Fruit fly (Drosophila melanogaster) whole organism: ENCODE results near the gene CrebB.

Experiments
- CG8478 ChIP-seq: fragments of >200 bp; optimal IDR thresholded peaks from 2 replicates; lab custom pipeline; 2018; ENCODE audit warnings: inconsistent platforms
- Dll ChIP-seq: fragments of >200 bp; optimal IDR thresholded peaks from 2 replicates; lab custom pipeline; 2017
- EcR ChIP-seq, 2 experiments: fragments of >200 bp; optimal IDR thresholded peaks; 2 replicates each; lab custom pipeline; 2017; ENCODE audit warnings: missing biosample characterization in 2 of 2, missing genetic modification characterization in 2 of 2, missing genetic modification reagents in 2 of 2
- pan ChIP-seq: fragments of >200 bp; optimal IDR thresholded peaks from 2 replicates; lab custom pipeline; 2017
- psq ChIP-seq: fragments of >200 bp; optimal IDR thresholded peaks from 2 replicates; lab custom pipeline; 2017
- usp ChIP-seq: fragments of >200 bp; optimal IDR thresholded peaks from 2 replicates; lab custom pipeline; 2017; ENCODE audit warnings: missing biosample characterization, missing genetic modification characterization, mixed read lengths

CrebB gene

dm6 chrX:18366033-18366850 is at the start of gene CrebB:
CrebB (plus strand) TSS chrX:18366357.
- TF ChIP-seq Dll (lab: Kevin White, UChicago) (no peak), EcR (GFP tag; optimal IDR thresholded peaks at IDR 0.05; lab: Kevin White, UChicago) (no peak), psq (lab: Kevin White, UChicago) (no peak), CG8478 (lab: Kevin White, UChicago) (peak; percentile 71), usp (GFP tag; lab: Kevin White, UChicago) (no peak)

dm6 chrX:18319912-18320520 is 46.1 kb upstream of the CrebB start:
- no peak for TF ChIP-seq Dll (lab: Kevin White, UChicago)
- no peak for TF ChIP-seq usp (GFP tag; lab: Kevin White, UChicago)
- TF ChIP-seq psq (lab: Kevin White, UChicago): no peak

dm6 chrX:18320825-18321224 is 45.3 kb upstream of the CrebB start, which contains the start of gene CG6023:
CG6023 (minus strand) TSS chrX:18321193.
- TF ChIP-seq EcR (GFP tag; optimal IDR thresholded peaks at IDR 0.05; lab: Kevin White, UChicago) (no peak), CG8478 (lab: Kevin White, UChicago) (no peak), Dll (lab: Kevin White, UChicago) (no peak), psq (lab: Kevin White, UChicago) (no peak), usp (GFP tag; lab: Kevin White, UChicago) (no peak)

- TF ChIP-seq EcR (GFP tag; optimal IDR thresholded peaks at IDR 0.05; lab: Kevin White, UChicago): no peak
- TF ChIP-seq CG8478 (lab: Kevin White, UChicago): no peak
These were observed 44.8 kb upstream of the CrebB start for dm6 chrX:18321358-18321757.

dm6 chrX:18341014-18341413 is 25.1 kb upstream of the CrebB start:
- TF ChIP-seq pan (lab: Kevin White, UChicago) (no peak), EcR (GFP tag; optimal IDR thresholded peaks at IDR 0.05; lab: Kevin White, UChicago) (no peak), Dll (lab: Kevin White, UChicago) (no peak), psq (lab: Kevin White, UChicago) (no peak), CG8478 (lab: Kevin White, UChicago) (no peak), usp (GFP tag; lab: Kevin White, UChicago) (no peak)

- TF ChIP-seq Dll (lab: Kevin White, UChicago): no peak
- TF ChIP-seq usp (GFP tag; lab: Kevin White, UChicago): no peak
- no peak for TF ChIP-seq CG8478 (lab: Kevin White, UChicago)
- TF ChIP-seq EcR (GFP tag; optimal IDR thresholded peaks at IDR 0.05; lab: Kevin White, UChicago): no peak
- no peak for TF ChIP-seq pan (lab: Kevin White, UChicago)
- no peak for TF ChIP-seq psq (lab: Kevin White, UChicago)
These were observed 18.5 kb upstream of the CrebB start for dm6 chrX:18347641-18348040.

- TF ChIP-seq EcR (GFP tag; optimal IDR thresholded peaks at IDR 0.05; lab: Kevin White, UChicago): no peak
- TF ChIP-seq usp (GFP tag; lab: Kevin White, UChicago): no peak
- TF ChIP-seq psq (lab: Kevin White, UChicago): no peak
- no peak for TF ChIP-seq CG8478 (lab: Kevin White, UChicago)
- no peak for TF ChIP-seq pan (lab: Kevin White, UChicago)
- TF ChIP-seq Dll (lab: Kevin White, UChicago): no peak
These were observed 15.5 kb upstream of the CrebB start for dm6 chrX:18350609-18351008.

- TF ChIP-seq Dll (lab: Kevin White, UChicago) (no peak), EcR (GFP tag; optimal IDR thresholded peaks at IDR 0.05; lab: Kevin White, UChicago) (no peak), usp (GFP tag; lab: Kevin White, UChicago) (no peak), psq (lab: Kevin White, UChicago) (no peak), pan (lab: Kevin White, UChicago) (no peak)
These were observed 10.0 kb upstream of the CrebB start, which contains the start of gene kairos for dm6 chrX:18356141-18356600. kairos (minus strand) TSS chrX:18356191.

dm6 chrX:18357756-18358182 is 8.4 kb upstream of the CrebB start:
- TF ChIP-seq Dll (lab: Kevin White, UChicago) (no peak), EcR (GFP tag; optimal IDR thresholded peaks at IDR 0.05; lab: Kevin White, UChicago) (no peak), pan (lab: Kevin White, UChicago) (no peak), psq (lab: Kevin White, UChicago) (no peak), CG8478 (lab: Kevin White, UChicago) (no peak), usp (GFP tag; lab: Kevin White, UChicago) (no peak)

dm6 chrX:18358352-18358931 is 7.7 kb upstream of the CrebB start, which contains the start of gene CG6106:
CG6106 (plus strand) TSS chrX:18358881.
- TF ChIP-seq EcR (GFP tag; optimal IDR thresholded peaks at IDR 0.05; lab: Kevin White, UChicago) (no peak), pan (lab: Kevin White, UChicago) (no peak), CG8478 (lab: Kevin White, UChicago) (no peak), usp (GFP tag; lab: Kevin White, UChicago) (no peak), psq (lab: Kevin White, UChicago) (no peak), Dll (lab: Kevin White, UChicago) (no peak)

- no peak for TF ChIP-seq pan (lab: Kevin White, UChicago)
- no peak for TF ChIP-seq CG8478 (lab: Kevin White, UChicago)
- TF ChIP-seq EcR (GFP tag; optimal IDR thresholded peaks at IDR 0.05; lab: Kevin White, UChicago): no peak
- no peak for TF ChIP-seq usp (GFP tag; lab: Kevin White, UChicago)
- TF ChIP-seq Dll (lab: Kevin White, UChicago): no peak
- no peak for TF ChIP-seq psq (lab: Kevin White, UChicago)
These were observed 2.7 kb upstream of the CrebB start for dm6 chrX:18363423-18363822.
